Fruit fly (Drosophila melanogaster) whole organism, embryonic: Measurements from ENCODE around the gene lin-28.

ENCODE experiments used
- Ada2b ChIP-seq: fragments of 200-800 bp; sonication (Bioruptor generic); IDR thresholded peaks from 2 replicates; pipeline ENCODE4 v1.3.6; 2022; ENCODE audit warnings: missing biosample characterization, missing genetic modification characterization
- Asciz ChIP-seq: fragments of 200-800 bp; sonication (Bioruptor generic); optimal IDR thresholded peaks from 2 replicates; lab custom pipeline; 2017; ENCODE audit warnings: missing biosample characterization, mild to moderate bottlenecking, missing genetic modification characterization, missing genetic modification reagents
- Awh ChIP-seq: fragments of 200-800 bp; sonication (Bioruptor generic); IDR thresholded peaks from 2 replicates; pipeline ENCODE4, ENCODE4 v1.3.6; 2022; ENCODE audit warnings: missing biosample characterization, missing genetic modification characterization
- BEAF-32 ChIP-seq: fragments of 200-800 bp; sonication (Bioruptor generic); optimal IDR thresholded peaks from 3 replicates; lab custom pipeline; 2017; ENCODE audit warnings: missing biosample characterization, missing genetic modification characterization, mild to moderate bottlenecking, moderate library complexity, missing genetic modification reagents
- Bteb2 ChIP-seq: fragments of 200-800 bp; sonication (Bioruptor generic); optimal IDR thresholded peaks from 2 replicates; lab custom pipeline; 2016; ENCODE audit warnings: missing biosample characterization, missing genetic modification characterization
- CG10147 ChIP-seq: fragments of 200-800 bp; sonication (Bioruptor generic); optimal IDR thresholded peaks from 2 replicates; lab custom pipeline; 2019; ENCODE audit warnings: missing biosample characterization, mild to moderate bottlenecking, missing genetic modification characterization, moderate library complexity
- CG1233 ChIP-seq: fragments of 200-800 bp; sonication (Bioruptor generic); optimal IDR thresholded peaks from 4 replicates; lab custom pipeline; 2018; ENCODE audit warnings: missing biosample characterization, mild to moderate bottlenecking, missing genetic modification characterization
- CG12391 ChIP-seq: fragments of 200-800 bp; sonication (Bioruptor generic); optimal IDR thresholded peaks from 3 replicates; lab custom pipeline; 2018; ENCODE audit warnings: missing biosample characterization, mild to moderate bottlenecking, missing genetic modification characterization, moderate library complexity
- CG13894 ChIP-seq: fragments of 200-800 bp; sonication (Bioruptor generic); optimal IDR thresholded peaks from 3 replicates; lab custom pipeline; 2018; ENCODE audit warnings: missing biosample characterization, mild to moderate bottlenecking, missing genetic modification characterization, moderate library complexity
- CG14860 ChIP-seq: fragments of 200-800 bp; sonication (Bioruptor generic); IDR thresholded peaks from 3 replicates; pipeline ENCODE4 v1.3.6; 2022; ENCODE audit warnings: missing biosample characterization, missing genetic modification characterization; ENCODE audit not compliant: partially characterized antibody
- CG15269 ChIP-seq: fragments of 200-800 bp; sonication (Bioruptor generic); optimal IDR thresholded peaks from 2 replicates; lab custom pipeline; 2018; ENCODE audit warnings: missing biosample characterization, mild to moderate bottlenecking, missing genetic modification characterization, moderate library complexity
- CG1602 ChIP-seq: fragments of 200-800 bp; sonication (Bioruptor generic); optimal IDR thresholded peaks from 3 replicates; lab custom pipeline; 2016; ENCODE audit warnings: missing biosample characterization, missing genetic modification characterization
- CG18619 ChIP-seq: fragments of 200-800 bp; sonication (Bioruptor generic); optimal IDR thresholded peaks from 3 replicates; lab custom pipeline; 2017; ENCODE audit warnings: missing biosample characterization, mild to moderate bottlenecking, missing genetic modification characterization
- CG3847 ChIP-seq: fragments of 200-800 bp; sonication (Bioruptor generic); IDR thresholded peaks from 2 replicates; pipeline ENCODE4 v1.3.6; 2022; ENCODE audit warnings: missing biosample characterization, missing genetic modification characterization
- CG3995 ChIP-seq: fragments of 200-800 bp; sonication (Bioruptor generic); optimal IDR thresholded peaks from 3 replicates; lab custom pipeline; 2016; ENCODE audit warnings: missing biosample characterization, missing genetic modification characterization
- CG6791 ChIP-seq: fragments of 200-800 bp; sonication (Bioruptor generic); IDR thresholded peaks from 3 replicates; pipeline ENCODE4 v1.3.6; 2022; ENCODE audit warnings: missing biosample characterization, missing genetic modification characterization; ENCODE audit not compliant: partially characterized antibody
- CG7745 ChIP-seq: fragments of 200-800 bp; sonication (Bioruptor generic); optimal IDR thresholded peaks from 2 replicates; lab custom pipeline; 2018; ENCODE audit warnings: missing biosample characterization, mild to moderate bottlenecking, missing genetic modification characterization, moderate library complexity
- CG7839 ChIP-seq: fragments of 200-800 bp; sonication (Bioruptor generic); optimal IDR thresholded peaks from 3 replicates; lab custom pipeline; 2018; ENCODE audit warnings: missing biosample characterization, mild to moderate bottlenecking, missing genetic modification characterization, moderate library complexity
- CG8388 ChIP-seq: fragments of 200-800 bp; sonication (Bioruptor generic); optimal IDR thresholded peaks from 2 replicates; lab custom pipeline; 2019; ENCODE audit warnings: missing biosample characterization, mild to moderate bottlenecking, missing genetic modification characterization, moderate library complexity
- CG8944 ChIP-seq: fragments of 200-800 bp; sonication (Bioruptor generic); optimal IDR thresholded peaks from 3 replicates; lab custom pipeline; 2016; ENCODE audit warnings: missing biosample characterization, missing genetic modification characterization
- CG9797 ChIP-seq: fragments of 200-800 bp; sonication (Bioruptor generic); optimal IDR thresholded peaks from 3 replicates; lab custom pipeline; 2018; ENCODE audit warnings: missing biosample characterization, mild to moderate bottlenecking, missing genetic modification characterization
- Dek ChIP-seq: fragments of 200-800 bp; sonication (Bioruptor generic); optimal IDR thresholded peaks from 3 replicates; lab custom pipeline; 2019; ENCODE audit warnings: missing biosample characterization, mild to moderate bottlenecking, missing genetic modification characterization, moderate library complexity
- Dfd ChIP-seq, 2 experiments: fragments of >200 bp; optimal IDR thresholded peaks; 2 replicates each; lab custom pipeline; 2017; ENCODE audit warnings: missing biosample characterization in 2 of 2, missing genetic modification characterization in 2 of 2
- Jarid2 ChIP-seq: fragments of 200-800 bp; sonication (Bioruptor generic); optimal IDR thresholded peaks from 3 replicates; lab custom pipeline; 2017; ENCODE audit warnings: mild to moderate bottlenecking, missing biosample characterization, missing genetic modification reagents, missing genetic modification characterization
- Oli ChIP-seq: fragments of 200-800 bp; sonication (Bioruptor generic); optimal IDR thresholded peaks from 2 replicates; lab custom pipeline; 2018; ENCODE audit warnings: missing biosample characterization, mild to moderate bottlenecking, missing genetic modification characterization, moderate library complexity
- Opbp ChIP-seq: fragments of 200-800 bp; sonication (Bioruptor generic); IDR thresholded peaks from 3 replicates; pipeline ENCODE4 v1.3.6; 2022; ENCODE audit warnings: missing biosample characterization, missing genetic modification characterization; ENCODE audit not compliant: partially characterized antibody
- Scr ChIP-seq: fragments of 200-800 bp; sonication (Bioruptor generic); IDR thresholded peaks from 2 replicates; pipeline ENCODE4 v1.3.6; 2022; ENCODE audit warnings: missing biosample characterization, missing genetic modification characterization; ENCODE audit not compliant: partially characterized antibody
- Sin3A ChIP-seq: fragments of >200 bp; optimal IDR thresholded peaks from 2 replicates; lab custom pipeline; 2018
- ash1 ChIP-seq: fragments of 200-800 bp; sonication (Bioruptor generic); optimal IDR thresholded peaks from 2 replicates; lab custom pipeline; 2018; ENCODE audit warnings: missing biosample characterization, mild to moderate bottlenecking, missing genetic modification characterization
- ato ChIP-seq: fragments of 200-800 bp; sonication (Bioruptor generic); IDR thresholded peaks from 2 replicates; pipeline ENCODE4 v1.3.6; 2022; ENCODE audit warnings: missing biosample characterization, missing genetic modification characterization; ENCODE audit not compliant: partially characterized antibody
- chm ChIP-seq: fragments of 200-800 bp; sonication (Bioruptor generic); IDR thresholded peaks from 2 replicates; pipeline ENCODE4 v1.3.6; 2022; ENCODE audit warnings: missing biosample characterization, missing genetic modification characterization
- crc ChIP-seq: fragments of 200-800 bp; sonication (Bioruptor generic); optimal IDR thresholded peaks from 2 replicates; lab custom pipeline; 2016; ENCODE audit warnings: missing biosample characterization, missing genetic modification characterization
- esg ChIP-seq: fragments of 200-800 bp; sonication (Bioruptor generic); conservative IDR thresholded peaks from 2 replicates; pipeline ENCODE4 v1.3.6; 2022; ENCODE audit warnings: missing biosample characterization, missing genetic modification characterization
- eve ChIP-seq, 2 experiments: fragments of >200 bp; optimal IDR thresholded peaks; 2 replicates each; lab custom pipeline; 2017; ENCODE audit warnings: missing biosample characterization in 2 of 2, missing genetic modification characterization in 2 of 2
- fd96Cb ChIP-seq: fragments of 200-800 bp; sonication (Bioruptor generic); optimal IDR thresholded peaks from 2 replicates; lab custom pipeline; 2018; ENCODE audit warnings: missing biosample characterization, mild to moderate bottlenecking, missing genetic modification characterization, moderate library complexity
- fu2 ChIP-seq: fragments of 200-800 bp; sonication (Bioruptor generic); optimal IDR thresholded peaks from 2 replicates; lab custom pipeline; 2016; ENCODE audit warnings: missing biosample characterization, missing genetic modification characterization
- grau ChIP-seq: fragments of 200-800 bp; optimal IDR thresholded peaks from 3 replicates; lab custom pipeline; 2019; ENCODE audit warnings: missing biosample characterization, mild to moderate bottlenecking, missing genetic modification characterization, moderate library complexity
- hth ChIP-seq: fragments of >200 bp; optimal IDR thresholded peaks from 2 replicates; lab custom pipeline; 2017; ENCODE audit warnings: inconsistent platforms
- kah ChIP-seq: fragments of 200-800 bp; sonication (Bioruptor generic); optimal IDR thresholded peaks from 2 replicates; lab custom pipeline; 2018; ENCODE audit warnings: missing biosample characterization, mild to moderate bottlenecking, missing genetic modification characterization
- klu ChIP-seq: fragments of 200-800 bp; sonication (Bioruptor generic); IDR thresholded peaks from 2 replicates; pipeline ENCODE4 v1.3.6; 2022; ENCODE audit warnings: missing biosample characterization, missing genetic modification characterization
- mirr ChIP-seq: fragments of 200-800 bp; sonication (Bioruptor generic); optimal IDR thresholded peaks from 3 replicates; lab custom pipeline; 2018; ENCODE audit warnings: missing biosample characterization, mild to moderate bottlenecking, missing genetic modification characterization
- mld ChIP-seq: fragments of 200-800 bp; sonication (Bioruptor generic); IDR thresholded peaks from 3 replicates; pipeline ENCODE4 v1.3.6; 2022; ENCODE audit warnings: missing biosample characterization, missing genetic modification characterization; ENCODE audit not compliant: partially characterized antibody
- odd ChIP-seq: fragments of 200-800 bp; sonication (Bioruptor generic); optimal IDR thresholded peaks from 2 replicates; lab custom pipeline; 2017; ENCODE audit warnings: missing biosample characterization, mild to moderate bottlenecking, missing genetic modification characterization
- psq ChIP-seq: fragments of 200-800 bp; sonication (Bioruptor generic); optimal IDR thresholded peaks from 2 replicates; lab custom pipeline; 2017; ENCODE audit warnings: missing biosample characterization, missing genetic modification characterization
- sc ChIP-seq, 3 experiments: fragments of >200 bp in 2 of 3; fragments of 200-800 bp in 1 of 3; sonication (Bioruptor generic) in 1 of 3; optimal IDR thresholded peaks; 2 replicates in 2 of 3; 3 replicates in 1 of 3; lab custom pipeline; 2017; ENCODE audit warnings: mild to moderate bottlenecking in 1 of 3, missing biosample characterization in 1 of 3, missing genetic modification characterization in 1 of 3, missing genetic modification reagents in 1 of 3
- scrt ChIP-seq: fragments of 200-800 bp; sonication (Bioruptor generic); optimal IDR thresholded peaks from 2 replicates; lab custom pipeline; 2018; ENCODE audit warnings: missing biosample characterization, mild to moderate bottlenecking, missing genetic modification characterization, moderate library complexity
- sens-2 ChIP-seq: fragments of 200-800 bp; sonication (Bioruptor generic); IDR thresholded peaks from 2 replicates; pipeline ENCODE4 v1.3.6; 2022; ENCODE audit warnings: missing biosample characterization, missing genetic modification characterization
- shn ChIP-seq: fragments of 200-800 bp; sonication (Bioruptor generic); optimal IDR thresholded peaks from 3 replicates; lab custom pipeline; 2016; ENCODE audit warnings: missing biosample characterization, missing genetic modification characterization
- slbo ChIP-seq: fragments of 200-800 bp; sonication (Bioruptor generic); IDR thresholded peaks from 2 replicates; pipeline ENCODE4 v1.3.6; 2022; ENCODE audit warnings: missing biosample characterization, missing genetic modification characterization
- slou ChIP-seq: fragments of 200-800 bp; sonication (Bioruptor generic); optimal IDR thresholded peaks from 3 replicates; lab custom pipeline; 2016; ENCODE audit warnings: missing biosample characterization, missing genetic modification characterization
- usp ChIP-seq: fragments of >200 bp; optimal IDR thresholded peaks from 2 replicates; lab custom pipeline; 2017; ENCODE audit warnings: missing biosample characterization, missing genetic modification characterization

The lin-28 gene

dm6 chr3L:5662071-5662470 lies 7.6 kb downstream of the lin-28 start, which contains the start of gene Sse (continued):
- TF ChIP-seq CG9797 (GFP tag; lab: Kevin White, UChicago): peak; percentile 65
- no peak for TF ChIP-seq CG1233
- peak; percentile 84 for TF ChIP-seq Opbp (GFP tag; lab: Robert Waterston, UW)
- no peak for TF ChIP-seq grau (tag; lab: Kevin White, UChicago)
- peak; percentile 55 for TF ChIP-seq Sin3A (lab: Kevin White, UChicago)
- TF ChIP-seq ash1 (GFP tag; lab: Kevin White, UChicago): no peak
- no peak for TF ChIP-seq CG8944 (GFP tag; lab: Kevin White, UChicago)
- no peak for TF ChIP-seq fd96Cb (tag; lab: Kevin White, UChicago)
- no peak for TF ChIP-seq CG12391 (tag; lab: Kevin White, UChicago)
- TF ChIP-seq CG10147 (GFP tag; lab: Kevin White, UChicago): no peak
- TF ChIP-seq CG15269 (tag; lab: Kevin White, UChicago): no peak
- peak; percentile 42 for TF ChIP-seq slou (GFP tag; lab: Kevin White, UChicago)
- TF ChIP-seq mirr (GFP tag; lab: Kevin White, UChicago): no peak
- no peak for TF ChIP-seq eve (GFP tag; optimal IDR thresholded peaks at IDR 0.05; lab: Kevin White, UChicago)
- peak; percentile 92 for TF ChIP-seq CG6791 (GFP tag; lab: Robert Waterston, UW)
- TF ChIP-seq fu2: no peak
- TF ChIP-seq CG3847 (GFP tag; lab: Robert Waterston, UW): no peak; the same call in 1 of the 2 replicates
- TF ChIP-seq CG7839 (tag; lab: Kevin White, UChicago): no peak
- TF ChIP-seq usp (GFP tag; lab: Kevin White, UChicago): no peak
- no peak for TF ChIP-seq Bteb2 (GFP tag; lab: Kevin White, UChicago)
- no peak for TF ChIP-seq CG8388
- TF ChIP-seq crc (GFP tag; lab: Kevin White, UChicago): no peak
- no peak for TF ChIP-seq shn (GFP tag; lab: Kevin White, UChicago)
- TF ChIP-seq BEAF-32 (GFP tag; lab: Kevin White, UChicago): peak; percentile 75
- TF ChIP-seq Awh (GFP tag; lab: Robert Waterston, UW): no peak
- no peak for TF ChIP-seq kah (GFP tag; lab: Kevin White, UChicago)
- peak; percentile 69; the same call in 2 of the 3 replicates for TF ChIP-seq CG14860 (GFP tag; lab: Robert Waterston, UW)
- TF ChIP-seq klu (GFP tag; lab: Robert Waterston, UW): no peak
- TF ChIP-seq Asciz (GFP tag; lab: Kevin White, UChicago): no peak
- TF ChIP-seq scrt (GFP tag; lab: Kevin White, UChicago): no peak
- TF ChIP-seq Jarid2: no peak
- TF ChIP-seq odd (GFP tag; lab: Kevin White, UChicago): no peak
- no peak for TF ChIP-seq Ada2b (GFP tag; lab: Robert Waterston, UW)
- TF ChIP-seq CG7745 (tag; lab: Kevin White, UChicago): no peak
- no peak for TF ChIP-seq chm
- no peak for TF ChIP-seq Oli
- no peak for TF ChIP-seq sens-2 (GFP tag; lab: Robert Waterston, UW)
- no peak for TF ChIP-seq esg
- no peak for TF ChIP-seq Dfd (GFP tag; optimal IDR thresholded peaks at IDR 0.05; lab: Kevin White, UChicago)
- no peak for TF ChIP-seq CG18619 (GFP tag; lab: Kevin White, UChicago)
- no peak for TF ChIP-seq CG3995 (GFP tag; lab: Kevin White, UChicago)
- peak; percentile 78 for TF ChIP-seq Scr (GFP tag; lab: Robert Waterston, UW)
- no peak for TF ChIP-seq CG1602
- TF ChIP-seq psq (GFP tag; lab: Kevin White, UChicago): no peak
- TF ChIP-seq Dek (tag; lab: Kevin White, UChicago): no peak
- TF ChIP-seq CG13894 (tag; lab: Kevin White, UChicago): no peak
- no peak for TF ChIP-seq hth
- TF ChIP-seq mld (GFP tag; lab: Robert Waterston, UW): 0 out of 3 replicates have a peak, but pooled peaks have one; percentile 49
- TF ChIP-seq ato (GFP tag; lab: Robert Waterston, UW): peak; percentile 58
- TF ChIP-seq sc (optimal IDR thresholded peaks at IDR 0.05; lab: Kevin White, UChicago): no peak
- no peak for TF ChIP-seq sc (GFP tag; optimal IDR thresholded peaks at IDR 0.05; lab: Kevin White, UChicago)
- peak; percentile 20; the same call in 1 of the 2 replicates for TF ChIP-seq slbo (GFP tag; lab: Robert Waterston, UW)
